Fruit fly (Drosophila melanogaster) whole organism, embryonic: ENCODE results near the gene CG15641.
A peak's percentile ranks its signal among the peaks of the same experiment; 100 is the strongest.

Experiments used
- Adf1 ChIP-seq: fragments of 200-800 bp; sonication (Bioruptor generic); IDR thresholded peaks from 2 replicates; pipeline ENCODE4 v1.3.6; 2022; ENCODE audit warnings: missing biosample characterization, missing genetic modification characterization
- Awh ChIP-seq: fragments of 200-800 bp; sonication (Bioruptor generic); IDR thresholded peaks from 2 replicates; pipeline ENCODE4, ENCODE4 v1.3.6; 2022; ENCODE audit warnings: missing biosample characterization, missing genetic modification characterization
- BEAF-32 ChIP-seq: fragments of 200-800 bp; sonication (Bioruptor generic); optimal IDR thresholded peaks from 3 replicates; lab custom pipeline; 2017; ENCODE audit warnings: missing biosample characterization, missing genetic modification characterization, mild to moderate bottlenecking, moderate library complexity, missing genetic modification reagents
- Bgb ChIP-seq: fragments of 200-800 bp; sonication (Bioruptor generic); IDR thresholded peaks from 2 replicates; pipeline ENCODE4 v1.3.6; 2022; ENCODE audit warnings: missing biosample characterization, missing genetic modification characterization; ENCODE audit not compliant: partially characterized antibody
- CG11085 ChIP-seq: fragments of 200-800 bp; sonication (Bioruptor generic); IDR thresholded peaks from 2 replicates; pipeline ENCODE4 v1.3.6; 2022; ENCODE audit warnings: missing biosample characterization, missing genetic modification characterization
- CG13894 ChIP-seq: fragments of 200-800 bp; sonication (Bioruptor generic); optimal IDR thresholded peaks from 3 replicates; lab custom pipeline; 2018; ENCODE audit warnings: missing biosample characterization, mild to moderate bottlenecking, missing genetic modification characterization, moderate library complexity
- CG15011 ChIP-seq: fragments of 200-800 bp; sonication (Bioruptor generic); optimal IDR thresholded peaks from 3 replicates; lab custom pipeline; 2018; ENCODE audit warnings: missing biosample characterization, mild to moderate bottlenecking, missing genetic modification characterization
- CG17361 ChIP-seq: fragments of 200-800 bp; sonication (Bioruptor generic); IDR thresholded peaks from 3 replicates; pipeline ENCODE4 v1.3.6; 2022; ENCODE audit warnings: missing biosample characterization, missing genetic modification characterization
- CG2116 ChIP-seq: fragments of 200-800 bp; sonication (Bioruptor generic); optimal IDR thresholded peaks from 3 replicates; lab custom pipeline; 2018; ENCODE audit warnings: missing biosample characterization, mild to moderate bottlenecking, missing genetic modification characterization
- CG2712 ChIP-seq: fragments of 200-800 bp; optimal IDR thresholded peaks from 3 replicates; lab custom pipeline; 2019; ENCODE audit warnings: missing biosample characterization, mild to moderate bottlenecking, missing genetic modification characterization, moderate library complexity
- CG32532 ChIP-seq: fragments of 200-800 bp; sonication (Bioruptor generic); IDR thresholded peaks from 2 replicates; pipeline ENCODE4 v1.3.6; 2022; ENCODE audit warnings: missing biosample characterization, missing genetic modification characterization
- CG34376 ChIP-seq: fragments of 200-800 bp; sonication (Bioruptor generic); optimal IDR thresholded peaks from 2 replicates; lab custom pipeline; 2018; ENCODE audit warnings: missing biosample characterization, mild to moderate bottlenecking, missing genetic modification characterization
- CG34422 ChIP-seq: fragments of 200-800 bp; sonication (Bioruptor generic); IDR thresholded peaks from 3 replicates; pipeline ENCODE4 v1.3.6; 2022; ENCODE audit warnings: missing biosample characterization, missing genetic modification characterization
- CG6791 ChIP-seq: fragments of 200-800 bp; sonication (Bioruptor generic); IDR thresholded peaks from 3 replicates; pipeline ENCODE4 v1.3.6; 2022; ENCODE audit warnings: missing biosample characterization, missing genetic modification characterization; ENCODE audit not compliant: partially characterized antibody
- CG9437 ChIP-seq: fragments of 200-800 bp; sonication (Bioruptor generic); optimal IDR thresholded peaks from 2 replicates; lab custom pipeline; 2018; ENCODE audit warnings: missing biosample characterization, mild to moderate bottlenecking, missing genetic modification characterization
- Camta ChIP-seq: fragments of 200-800 bp; sonication (Bioruptor generic); optimal IDR thresholded peaks from 2 replicates; lab custom pipeline; 2016; ENCODE audit warnings: missing biosample characterization, missing genetic modification characterization
- Deaf1 ChIP-seq: fragments of 200-800 bp; optimal IDR thresholded peaks from 3 replicates; lab custom pipeline; 2019; ENCODE audit warnings: missing biosample characterization, mild to moderate bottlenecking, missing genetic modification characterization, moderate library complexity
- Dll ChIP-seq: fragments of 200-800 bp; sonication (Bioruptor generic); IDR thresholded peaks from 4 replicates; pipeline ENCODE4 v1.3.6; 2022; ENCODE audit warnings: missing biosample characterization, missing genetic modification characterization; ENCODE audit not compliant: partially characterized antibody
- Doc3 ChIP-seq: fragments of 200-800 bp; sonication (Bioruptor generic); IDR thresholded peaks from 3 replicates; pipeline ENCODE4 v1.3.6; 2022; ENCODE audit warnings: missing biosample characterization, missing genetic modification characterization; ENCODE audit not compliant: partially characterized antibody
- HLH3B ChIP-seq: fragments of 200-800 bp; sonication (Bioruptor generic); IDR thresholded peaks from 2 replicates; pipeline ENCODE4 v1.3.6; 2022; ENCODE audit warnings: missing biosample characterization, missing genetic modification characterization
- HLH4C ChIP-seq: fragments of 200-800 bp; sonication (Bioruptor generic); IDR thresholded peaks from 3 replicates; pipeline ENCODE4 v1.3.6; 2022; ENCODE audit warnings: missing biosample characterization, missing genetic modification characterization; ENCODE audit not compliant: partially characterized antibody
- HmgZ ChIP-seq: fragments of 200-800 bp; sonication (Bioruptor generic); optimal IDR thresholded peaks from 2 replicates; lab custom pipeline; 2018; ENCODE audit warnings: missing biosample characterization, mild to moderate bottlenecking, missing genetic modification characterization
- Hr78 ChIP-seq, 2 experiments: fragments of 200-800 bp in 1 of 2; fragments of >200 bp in 1 of 2; sonication (Bioruptor generic) in 1 of 2; optimal IDR thresholded peaks; 2 replicates each; lab custom pipeline; 2017 to 2019; ENCODE audit warnings: missing biosample characterization in 2 of 2, missing genetic modification characterization in 2 of 2, mild to moderate bottlenecking in 1 of 2, moderate library complexity in 1 of 2
- Lim3 ChIP-seq: fragments of 200-800 bp; sonication (Bioruptor generic); IDR thresholded peaks from 2 replicates; pipeline ENCODE4 v1.3.6; 2022; ENCODE audit warnings: missing biosample characterization, missing genetic modification characterization
- Scr ChIP-seq: fragments of 200-800 bp; sonication (Bioruptor generic); IDR thresholded peaks from 2 replicates; pipeline ENCODE4 v1.3.6; 2022; ENCODE audit warnings: missing biosample characterization, missing genetic modification characterization; ENCODE audit not compliant: partially characterized antibody
- Xbp1 ChIP-seq: fragments of 200-800 bp; sonication (Bioruptor generic); optimal IDR thresholded peaks from 3 replicates; lab custom pipeline; 2016; ENCODE audit warnings: missing biosample characterization, mild to moderate bottlenecking, missing genetic modification characterization
- amos ChIP-seq: fragments of 200-800 bp; sonication (Bioruptor generic); IDR thresholded peaks from 2 replicates; pipeline ENCODE4 v1.3.6; 2022; ENCODE audit warnings: missing biosample characterization, missing genetic modification characterization; ENCODE audit not compliant: partially characterized antibody
- bbx ChIP-seq: fragments of 200-800 bp; sonication (Bioruptor generic); IDR thresholded peaks from 2 replicates; pipeline ENCODE4 v1.3.6; 2022; ENCODE audit warnings: missing biosample characterization, missing genetic modification characterization; ENCODE audit not compliant: partially characterized antibody
- bcd ChIP-seq: fragments of 200-800 bp; sonication (Bioruptor generic); optimal IDR thresholded peaks from 2 replicates; lab custom pipeline; 2017; ENCODE audit warnings: missing biosample characterization, mild to moderate bottlenecking, missing genetic modification characterization
- cad ChIP-seq: fragments of >200 bp; optimal IDR thresholded peaks from 2 replicates; lab custom pipeline; 2017; ENCODE audit warnings: missing biosample characterization, missing genetic modification characterization
- cg ChIP-seq: fragments of 200-800 bp; sonication (Bioruptor generic); optimal IDR thresholded peaks from 3 replicates; lab custom pipeline; 2019; ENCODE audit warnings: missing biosample characterization, mild to moderate bottlenecking, missing genetic modification characterization, moderate library complexity
- chinmo ChIP-seq: fragments of 200-800 bp; sonication (Bioruptor generic); IDR thresholded peaks from 4 replicates; pipeline ENCODE4 v1.3.6; 2022; ENCODE audit warnings: missing biosample characterization, missing genetic modification characterization; ENCODE audit not compliant: partially characterized antibody
- ci ChIP-seq: fragments of 200-800 bp; sonication (Bioruptor generic); IDR thresholded peaks from 3 replicates; pipeline ENCODE4 v1.3.6; 2022; ENCODE audit warnings: missing biosample characterization, missing genetic modification characterization
- corto ChIP-seq: fragments of 200-800 bp; sonication (Bioruptor generic); optimal IDR thresholded peaks from 2 replicates; lab custom pipeline; 2016; ENCODE audit warnings: missing biosample characterization, mild to moderate bottlenecking, missing genetic modification characterization, moderate library complexity
- dpn ChIP-seq, 2 experiments: fragments of 200-800 bp; sonication (Bioruptor generic); optimal IDR thresholded peaks; 3 replicates each; lab custom pipeline; 2016; ENCODE audit warnings: missing biosample characterization in 2 of 2, missing genetic modification characterization in 2 of 2
- gcm2 ChIP-seq: fragments of 200-800 bp; sonication (Bioruptor generic); optimal IDR thresholded peaks from 2 replicates; lab custom pipeline; 2016; ENCODE audit warnings: missing biosample characterization, missing genetic modification characterization
- gsb-n ChIP-seq: fragments of 200-800 bp; sonication (Bioruptor generic); optimal IDR thresholded peaks from 3 replicates; lab custom pipeline; 2018; ENCODE audit warnings: missing biosample characterization, mild to moderate bottlenecking, missing genetic modification characterization
- h ChIP-seq: fragments of >200 bp; optimal IDR thresholded peaks from 2 replicates; lab custom pipeline; 2017
- kni ChIP-seq: fragments of 200-800 bp; sonication (Bioruptor generic); optimal IDR thresholded peaks from 3 replicates; lab custom pipeline; 2017; ENCODE audit warnings: mild to moderate bottlenecking, missing biosample characterization, missing genetic modification reagents, missing genetic modification characterization
- nerfin-2 ChIP-seq: fragments of 200-800 bp; sonication (Bioruptor generic); IDR thresholded peaks from 2 replicates; pipeline ENCODE4 v1.3.6; 2022; ENCODE audit warnings: missing biosample characterization, missing genetic modification characterization; ENCODE audit not compliant: partially characterized antibody
- nom ChIP-seq: fragments of 200-800 bp; sonication (Bioruptor generic); optimal IDR thresholded peaks from 2 replicates; lab custom pipeline; 2017; ENCODE audit warnings: missing biosample characterization, missing genetic modification characterization, mild to moderate bottlenecking, moderate library complexity, missing genetic modification reagents
- pros ChIP-seq: fragments of 200-800 bp; sonication (Bioruptor generic); optimal IDR thresholded peaks from 3 replicates; lab custom pipeline; 2019; ENCODE audit warnings: missing biosample characterization, mild to moderate bottlenecking, missing genetic modification characterization, moderate library complexity
- ranshi ChIP-seq: fragments of 200-800 bp; sonication (Bioruptor generic); IDR thresholded peaks from 2 replicates; pipeline ENCODE4 v1.3.6; 2022; ENCODE audit warnings: missing biosample characterization, missing genetic modification characterization
- ro ChIP-seq: fragments of 200-800 bp; sonication (Bioruptor generic); IDR thresholded peaks from 2 replicates; pipeline ENCODE4 v1.3.6; 2022; ENCODE audit warnings: missing biosample characterization, missing genetic modification characterization
- sna ChIP-seq: fragments of 200-800 bp; sonication (Bioruptor generic); IDR thresholded peaks from 2 replicates; pipeline ENCODE4 v1.3.6; 2022; ENCODE audit warnings: missing biosample characterization, missing genetic modification characterization; ENCODE audit not compliant: partially characterized antibody
- stwl ChIP-seq: fragments of 200-800 bp; sonication (Bioruptor generic); optimal IDR thresholded peaks from 3 replicates; lab custom pipeline; 2018; ENCODE audit warnings: missing biosample characterization, mild to moderate bottlenecking, missing genetic modification characterization, moderate library complexity
- tio ChIP-seq: fragments of 200-800 bp; sonication (Bioruptor generic); optimal IDR thresholded peaks from 2 replicates; lab custom pipeline; 2017; ENCODE audit warnings: missing biosample characterization, missing genetic modification characterization, inconsistent platforms
- zen2 ChIP-seq: fragments of 200-800 bp; sonication (Bioruptor generic); IDR thresholded peaks from 3 replicates; pipeline ENCODE4 v1.3.6; 2022; ENCODE audit warnings: missing biosample characterization, missing genetic modification characterization; ENCODE audit not compliant: partially characterized antibody

The CG15641 gene

DNA sequence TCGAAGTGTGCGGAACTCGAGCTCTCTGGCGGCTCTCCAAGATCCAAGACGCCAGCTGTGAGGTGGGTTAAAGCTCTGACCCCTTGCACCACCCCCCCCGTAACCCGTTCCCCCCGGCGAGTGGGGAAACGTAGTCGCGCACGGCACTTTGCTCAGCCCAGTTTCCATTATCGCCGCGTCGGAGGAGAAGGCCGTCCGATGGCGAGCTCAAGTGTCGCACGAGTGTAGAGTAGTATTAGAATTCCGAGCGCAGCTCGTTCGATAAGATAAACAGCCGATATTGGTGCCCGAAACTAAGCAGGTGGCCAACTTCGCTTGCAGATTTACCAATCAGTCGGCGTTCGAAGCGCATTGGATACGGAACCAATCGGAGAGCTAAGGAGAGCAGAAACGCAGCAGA, 2.3 kb upstream of the CG15641 start (continued):
- TF ChIP-seq CG13894 (peak; percentile 42), Scr (GFP tag; lab: Robert Waterston, UW) (0 out of 2 replicates have a peak, but pooled peaks have one; percentile 12), chinmo (GFP tag; lab: Robert Waterston, UW) (peak; percentile 94), CG9437 (GFP tag; lab: Kevin White, UChicago) (no peak), CG11085 (no peak), CG34422 (GFP tag; lab: Robert Waterston, UW) (0 out of 3 replicates have a peak, but pooled peaks have one; percentile 26), CG32532 (no peak), CG2116 (GFP tag; lab: Kevin White, UChicago) (no peak), HLH3B (GFP tag; lab: Robert Waterston, UW) (peak; percentile 17; the same call in 1 of the 2 replicates), pros (GFP tag; lab: Kevin White, UChicago) (peak; percentile 73), amos (GFP tag; lab: Robert Waterston, UW) (peak; percentile 24; the same call in 1 of the 2 replicates), gcm2 (GFP tag; lab: Kevin White, UChicago) (no peak), corto (GFP tag; lab: Kevin White, UChicago) (no peak), kni (GFP tag; lab: Kevin White, UChicago) (peak; percentile 68), tio (GFP tag; lab: Kevin White, UChicago) (no peak), Xbp1 (GFP tag; lab: Kevin White, UChicago) (no peak), CG34376 (GFP tag; lab: Kevin White, UChicago) (peak; percentile 84), Bgb (GFP tag; lab: Robert Waterston, UW) (peak; percentile 41; the same call in 1 of the 2 replicates), nom (peak; percentile 1), Camta (no peak), Hr78 (GFP tag; optimal IDR thresholded peaks at IDR 0.05; lab: Kevin White, UChicago) (peak in 1 of 2 experiments; percentile 98), stwl (tag; lab: Kevin White, UChicago) (no peak), Adf1 (GFP tag; lab: Robert Waterston, UW) (peak; percentile 60), CG15011 (GFP tag; lab: Kevin White, UChicago) (no peak), ranshi (GFP tag; lab: Robert Waterston, UW) (no peak), Deaf1 (tag; lab: Kevin White, UChicago) (peak; percentile 89), ci (GFP tag; lab: Robert Waterston, UW) (0 out of 3 replicates have a peak, but pooled peaks have one; percentile 34), gsb-n (tag; lab: Kevin White, UChicago) (no peak), cg (GFP tag; lab: Kevin White, UChicago) (peak; percentile 33), Doc3 (GFP tag; lab: Robert Waterston, UW) (0 out of 3 replicates have a peak, but pooled peaks have one; percentile 19), ro (GFP tag; lab: Robert Waterston, UW) (no peak), h (lab: Kevin White, UChicago) (no peak), HmgZ (tag; lab: Kevin White, UChicago) (peak; percentile 22)

DNA sequence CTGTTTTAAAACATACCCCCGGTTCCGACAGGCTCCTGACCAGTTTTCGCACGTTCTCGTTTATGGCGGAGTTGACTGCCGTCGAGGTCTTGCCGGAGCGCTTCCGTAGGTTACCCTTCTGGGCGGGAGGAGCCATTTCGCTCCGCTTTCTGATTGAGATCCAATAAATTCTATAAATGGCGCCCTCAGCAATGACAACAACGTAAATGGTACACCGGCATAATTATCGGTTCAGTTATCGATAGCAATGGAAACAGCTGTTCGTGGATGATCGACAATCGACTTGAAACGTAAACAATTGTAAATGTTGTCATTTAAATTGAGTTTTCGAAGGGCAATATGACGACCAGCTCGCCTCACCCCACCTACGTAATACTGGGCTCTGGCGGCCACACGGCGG, 4.2 kb downstream of the CG15641 start, which contains the start of the genes Grip128 and Alg14:
Grip128 (minus strand) TSS at position 216 of the 400 bp plus-strand sequence.
Alg14 (plus strand) TSS at position 261 of the 400 bp plus-strand sequence.
- TF ChIP-seq Bgb (GFP tag; lab: Robert Waterston, UW): peak; percentile 56
- TF ChIP-seq dpn (GFP tag; optimal IDR thresholded peaks at IDR 0.05; lab: Kevin White, UChicago): no peak
- TF ChIP-seq Doc3 (GFP tag; lab: Robert Waterston, UW): peak; percentile 49; the same call in 1 of the 3 replicates
- no peak for TF ChIP-seq cad (GFP tag; lab: Kevin White, UChicago)
- peak; percentile 56; the same call in 1 of the 2 replicates for TF ChIP-seq sna (GFP tag; lab: Robert Waterston, UW)
- no peak for TF ChIP-seq Lim3 (GFP tag; lab: Robert Waterston, UW)
- TF ChIP-seq bcd (GFP tag; lab: Kevin White, UChicago): no peak
- peak; percentile 38; the same call in 2 of the 3 replicates for TF ChIP-seq CG17361
- peak; percentile 38 for TF ChIP-seq CG2116 (GFP tag; lab: Kevin White, UChicago)
- peak; percentile 44 for TF ChIP-seq BEAF-32 (GFP tag; lab: Kevin White, UChicago)
- TF ChIP-seq CG6791 (GFP tag; lab: Robert Waterston, UW): peak; percentile 69; the same call in 2 of the 3 replicates
- TF ChIP-seq HLH4C (GFP tag; lab: Robert Waterston, UW): peak; percentile 66
- peak; percentile 68 for TF ChIP-seq Dll (GFP tag; lab: Robert Waterston, UW)
- TF ChIP-seq bbx (GFP tag; lab: Robert Waterston, UW): peak; percentile 66
- TF ChIP-seq Awh (GFP tag; lab: Robert Waterston, UW): no peak
- no peak for TF ChIP-seq CG2712
- TF ChIP-seq zen2 (GFP tag; lab: Robert Waterston, UW): peak; percentile 59; the same call in 1 of the 3 replicates
- TF ChIP-seq nerfin-2: peak; percentile 76
